Worm (Caenorhabditis elegans): ENCODE results near the gene srt-54.
A peak's percentile ranks its signal among the peaks of the same experiment; 100 is the strongest.
"Not testable (repeated sequence)": the region's sequence is repeated elsewhere in the genome, so short reads cannot be mapped to it uniquely, and the experiment has no call there.

srt-54 gene

ce11 chrII:97992-98763 is 18.8 kb upstream of the srt-54 start, which contains the start of the genes luc-7L3 and sftb-6 (continued):
- TF ChIP-seq nhr-20 (tag; optimal IDR thresholded peaks at IDR 0.05) (peak; percentile 62), mep-1 (tag; optimal IDR thresholded peaks at IDR 0.05) (peak; percentile 55), alr-1 (tag; optimal IDR thresholded peaks at IDR 0.05; ENCODE audit: borderline replicate concordance) (peak; percentile 92), elt-3 (tag; optimal IDR thresholded peaks at IDR 0.05) (no peak), unc-130 (tag; optimal IDR thresholded peaks at IDR 0.05) (no peak), lin-35 (GFP tag; optimal IDR thresholded peaks at IDR 0.05) (peak; percentile 58 to 62), ets-5 (GFP tag; IDR thresholded peaks at IDR 0.05) (no peak)

DNA sequence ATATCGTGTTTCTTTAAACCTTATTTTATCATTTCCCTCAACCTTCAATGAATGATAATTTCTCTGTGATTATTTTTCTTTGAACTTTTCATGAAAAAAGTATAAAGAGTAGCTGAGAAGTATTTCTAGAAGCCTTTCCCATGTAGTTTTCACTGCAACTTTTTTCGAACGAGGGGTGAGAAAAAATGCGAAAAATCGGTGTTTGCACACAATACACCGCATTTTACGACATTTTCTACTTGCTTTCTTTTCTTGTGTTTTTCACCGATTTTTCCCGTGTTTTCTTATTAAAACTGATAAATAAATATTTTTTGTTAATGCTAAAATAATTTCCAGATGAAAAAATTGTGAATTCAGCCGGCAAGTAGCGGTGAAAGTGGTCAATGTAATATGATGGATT is 18.1 kb upstream of the srt-54 start, which contains the start of gene C50D2.10:
Gene C50D2.10, plus strand, starts transcription at position 245 of the 400 bp plus-strand sequence.
- not testable (repeated sequence) for TF ChIP-seq snu-23 (GFP tag; optimal IDR thresholded peaks at IDR 0.05); F16B12.6 (tag; optimal IDR thresholded peaks at IDR 0.05); unc-98 (GFP tag; IDR thresholded peaks at IDR 0.05)

- TF ChIP-seq sptf-1 (tag; optimal IDR thresholded peaks at IDR 0.05) (no peak), fkh-8 (tag; optimal IDR thresholded peaks at IDR 0.05) (no peak), sup-37 (GFP tag; optimal IDR thresholded peaks at IDR 0.05) (no peak), lsy-2 (tag; optimal IDR thresholded peaks at IDR 0.05) (no peak), lin-35 (GFP tag; optimal IDR thresholded peaks at IDR 0.05) (no peak), ceh-88 (GFP tag; IDR thresholded peaks at IDR 0.05) (no peak), ztf-11 (tag; optimal IDR thresholded peaks at IDR 0.05) (no peak)
Observed at ce11 chrII:101176-101575, 15.8 kb upstream of the srt-54 start.

DNA sequence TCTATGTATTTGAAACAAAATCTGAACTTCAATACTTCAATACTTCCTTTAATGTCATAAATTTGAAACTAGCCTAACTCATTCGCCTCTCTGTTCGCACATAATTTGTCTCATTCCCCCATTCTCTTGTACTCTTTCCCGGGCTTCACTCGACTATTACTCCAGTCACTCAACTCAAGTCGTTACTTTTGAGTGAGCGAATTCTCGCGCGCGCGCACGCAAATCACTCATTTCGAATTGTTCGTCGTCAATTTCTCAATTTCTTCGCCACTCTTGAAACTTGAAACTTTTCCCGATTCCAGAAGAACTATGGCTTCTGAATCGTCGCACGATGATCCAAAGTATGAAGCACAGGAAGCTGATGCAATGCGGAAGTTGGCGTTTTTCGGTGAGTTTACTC is 12.8 kb upstream of the srt-54 start, which contains the start of gene col-68:
Gene col-68, plus strand, starts transcription at position 301 of the 400 bp plus-strand sequence.
- TF ChIP-seq mep-1 (tag; optimal IDR thresholded peaks at IDR 0.05) (no peak), fkh-4 (tag; optimal IDR thresholded peaks at IDR 0.05; ENCODE audit: borderline replicate concordance) (no peak), fkh-8 (tag; optimal IDR thresholded peaks at IDR 0.05) (no peak), sup-37 (GFP tag; optimal IDR thresholded peaks at IDR 0.05) (no peak), unc-30 (tag; optimal IDR thresholded peaks at IDR 0.05) (no peak), fos-1 (tag; optimal IDR thresholded peaks at IDR 0.05) (no peak), nhr-85 (tag) (no peak), aly-2 (tag; optimal IDR thresholded peaks at IDR 0.05) (no peak), mdl-1 (tag; optimal IDR thresholded peaks at IDR 0.05) (no peak), sox-4 (tag; optimal IDR thresholded peaks at IDR 0.05) (no peak), nhr-76 (tag; optimal IDR thresholded peaks at IDR 0.05) (no peak), mab-9 (GFP tag; IDR thresholded peaks at IDR 0.05) (no peak), efl-1 (optimal IDR thresholded peaks at IDR 0.05) (no peak), efl-1 (GFP tag; optimal IDR thresholded peaks at IDR 0.05 in 1 of 2) (no peak), dsc-1 (tag; optimal IDR thresholded peaks at IDR 0.05) (no peak), ces-1 (GFP tag; optimal IDR thresholded peaks at IDR 0.05) (no peak), tlp-1 (tag; optimal IDR thresholded peaks at IDR 0.05) (no peak), lir-3 (tag; optimal IDR thresholded peaks at IDR 0.05; ENCODE audit: poor library complexity) (no peak), blmp-1 (tag; optimal IDR thresholded peaks at IDR 0.05) (no peak), snpc-4 (tag; optimal IDR thresholded peaks at IDR 0.05) (no peak), unc-98 (GFP tag; IDR thresholded peaks at IDR 0.05) (no peak)

DNA sequence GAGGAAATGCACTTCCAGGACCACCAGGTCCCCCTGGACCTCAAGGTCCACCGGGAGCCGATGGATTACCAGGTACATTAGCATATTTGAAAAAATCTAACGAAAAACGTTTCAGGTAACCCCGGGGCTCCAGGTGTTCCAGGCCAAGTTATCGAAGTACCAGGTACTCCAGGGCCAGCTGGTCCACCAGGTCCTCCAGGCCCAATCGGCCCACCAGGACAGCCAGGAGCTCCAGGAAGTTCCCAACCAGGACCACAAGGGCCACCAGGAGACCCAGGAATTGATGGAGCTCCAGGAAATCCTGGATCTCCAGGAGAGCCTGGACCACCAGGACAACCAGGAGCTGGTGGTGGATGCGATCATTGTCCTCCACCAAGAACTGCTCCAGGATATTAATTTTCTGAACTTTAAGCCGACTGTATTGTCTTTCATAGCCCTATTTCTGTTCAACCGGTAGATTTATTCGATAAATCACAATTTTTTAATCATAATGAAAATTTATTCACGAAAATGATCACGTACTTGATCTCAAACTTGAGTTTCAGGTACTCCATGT is 11.6 kb upstream of the srt-54 start:
- TF ChIP-seq ceh-88 (GFP tag; IDR thresholded peaks at IDR 0.05) (no peak), efl-1 (optimal IDR thresholded peaks at IDR 0.05) (no peak), efl-1 (GFP tag; optimal IDR thresholded peaks at IDR 0.05 in 1 of 2) (peak in 1 of 2 experiments; percentile 34)

Measured in whole organism, L1 larva.